Worm (Caenorhabditis elegans): Measurements from ENCODE around the gene srg-58.

srg-58 gene

DNA sequence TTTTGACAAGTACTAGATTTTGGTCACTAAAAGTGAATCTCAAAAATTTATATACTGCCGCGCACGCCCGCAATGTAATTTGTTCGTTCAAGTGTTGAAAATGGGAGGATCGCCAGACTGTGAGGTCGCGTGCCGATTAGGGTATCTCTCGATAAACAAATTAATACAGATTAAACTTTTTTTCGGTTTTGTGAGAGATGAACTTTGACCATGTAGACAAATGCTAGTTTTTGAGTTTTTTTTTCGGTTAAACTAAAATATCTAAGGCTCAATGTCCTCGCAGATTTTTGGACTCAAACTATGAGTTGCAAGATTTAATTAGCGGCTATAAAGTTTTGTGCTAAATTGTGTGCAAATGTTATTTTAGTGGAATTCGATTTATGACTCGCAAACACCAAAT lies 10.4 kb upstream of the srg-58 start, which contains the start of gene dhs-15:
TSS of gene dhs-15 (minus strand) at position 101 of the 400 bp plus-strand sequence.
- TF ChIP-seq jun-1 (tag; optimal IDR thresholded peaks at IDR 0.05) (no peak), sea-2 (GFP tag; optimal IDR thresholded peaks at IDR 0.05) (no peak), nhr-43 (tag; optimal IDR thresholded peaks at IDR 0.05; ENCODE audit: poor library complexity, severe bottlenecking) (no peak), lin-39 (tag; optimal IDR thresholded peaks at IDR 0.05) (no peak), ztf-11 (tag; optimal IDR thresholded peaks at IDR 0.05) (no peak), snpc-4 (tag; optimal IDR thresholded peaks at IDR 0.05) (no peak), elt-3 (tag; optimal IDR thresholded peaks at IDR 0.05) (no peak), unc-39 (tag; optimal IDR thresholded peaks at IDR 0.05) (no peak), lin-15B (tag; optimal IDR thresholded peaks at IDR 0.05) (no peak), lsy-12 (tag; optimal IDR thresholded peaks at IDR 0.05) (no peak), ceh-28 (tag; optimal IDR thresholded peaks at IDR 0.05) (no peak), eor-1 (tag; optimal IDR thresholded peaks at IDR 0.05) (no peak), elt-2 (tag; optimal IDR thresholded peaks at IDR 0.05) (no peak)

DNA sequence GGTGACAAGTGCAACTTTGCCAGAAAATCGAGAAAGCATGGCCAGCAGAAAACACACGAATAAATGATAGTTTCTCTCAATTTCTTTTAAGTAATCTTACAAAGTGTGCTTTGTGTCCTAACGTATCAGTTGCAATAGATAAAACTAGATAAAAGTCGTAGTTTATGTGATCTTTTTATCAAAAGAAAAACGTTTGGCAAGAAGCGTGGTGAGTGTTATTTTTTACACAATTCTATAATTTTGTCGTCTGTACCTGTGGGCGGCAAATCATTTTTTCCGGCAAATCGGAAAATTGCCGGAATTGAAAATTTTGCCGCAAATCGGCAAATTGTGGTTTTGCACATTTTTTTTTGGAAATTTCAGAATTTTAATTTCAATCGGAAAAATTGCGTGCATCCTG lies 8.1 kb upstream of the srg-58 start, which contains the start of gene R05D8.9:
TSS of gene R05D8.9 (minus strand) at position 101 of the 400 bp plus-strand sequence.
- TF ChIP-seq ama-1 (optimal IDR thresholded peaks at IDR 0.05) = no peak
- TF ChIP-seq elt-3 (tag; optimal IDR thresholded peaks at IDR 0.05) = no peak
- TF ChIP-seq ceh-82 (tag; optimal IDR thresholded peaks at IDR 0.05) = no peak
- no peak for TF ChIP-seq R02D3.7 (tag; optimal IDR thresholded peaks at IDR 0.05)

DNA sequence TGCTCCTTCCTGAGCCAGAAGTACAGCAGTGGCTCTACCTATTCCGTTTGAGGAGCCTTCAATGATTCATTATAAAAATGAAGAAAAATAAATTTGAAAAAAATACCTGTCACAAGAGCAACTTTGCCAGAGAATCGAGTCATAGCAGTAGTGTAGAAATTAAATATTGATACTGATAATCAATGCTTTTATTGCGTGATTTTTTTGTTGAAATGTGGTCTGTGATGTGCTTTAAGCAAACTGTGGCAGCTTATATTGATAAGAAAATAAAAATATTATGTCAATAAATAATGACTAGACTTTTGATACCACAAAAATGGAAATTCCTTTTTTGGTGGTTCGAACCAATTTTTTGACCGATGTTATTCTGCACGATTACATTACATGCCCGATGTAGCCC lies 5.7 kb upstream of the srg-58 start, which contains the start of gene dhs-14:
TSS of gene dhs-14 (minus strand) at position 149 of the 400 bp plus-strand sequence.
- TF ChIP-seq ztf-11 (tag; optimal IDR thresholded peaks at IDR 0.05) (no peak), pqm-1 (tag; optimal IDR thresholded peaks at IDR 0.05) (peak; percentile 82), elt-2 (tag; optimal IDR thresholded peaks at IDR 0.05) (peak; percentile 74)

DNA sequence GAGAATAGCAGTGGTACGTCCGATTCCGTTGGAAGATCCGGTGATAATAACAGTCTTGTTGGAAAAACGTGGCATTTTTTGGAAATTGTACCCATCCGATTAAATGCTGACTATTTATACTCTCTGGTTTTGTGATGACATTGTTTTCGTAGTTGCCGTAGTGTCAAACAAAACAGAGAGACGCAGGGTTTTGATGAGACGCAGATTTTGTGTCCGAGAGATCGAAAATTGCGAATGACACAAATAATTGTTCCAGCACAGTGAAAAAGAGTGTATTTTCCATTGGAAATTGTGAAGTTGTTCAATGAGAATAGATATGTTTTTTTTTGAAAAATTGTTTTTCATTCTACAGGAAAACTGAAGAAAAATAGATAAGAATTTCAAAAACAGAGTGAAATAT lies 3.7 kb upstream of the srg-58 start, which contains the start of gene R05D8.7:
TSS of gene R05D8.7 (minus strand) at position 104 of the 400 bp plus-strand sequence.
- TF ChIP-seq nhr-43 (tag; optimal IDR thresholded peaks at IDR 0.05; ENCODE audit: poor library complexity, severe bottlenecking) (no peak), ceh-28 (tag; optimal IDR thresholded peaks at IDR 0.05) (no peak), pqm-1 (tag; optimal IDR thresholded peaks at IDR 0.05) (no peak)

DNA sequence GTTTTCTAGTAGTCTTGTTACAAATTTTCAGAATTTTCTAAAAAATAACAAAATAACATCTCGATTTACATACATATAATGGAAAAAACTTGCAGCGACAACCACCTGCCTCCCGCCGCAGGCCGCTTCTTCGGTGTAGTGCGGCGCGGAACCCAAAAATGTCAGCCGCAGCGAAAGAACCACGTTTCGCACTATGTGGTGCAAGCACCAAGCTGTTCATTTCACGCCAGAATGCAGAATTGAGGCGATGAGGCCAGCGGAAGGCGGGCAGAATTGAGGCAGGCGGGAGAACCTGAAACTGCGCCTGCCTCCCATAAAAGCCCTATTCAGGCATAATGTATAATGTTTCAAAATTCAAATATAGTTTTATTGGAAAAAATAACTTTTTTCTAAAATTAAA lies 2.1 kb upstream of the srg-58 start:
- TF ChIP-seq nhr-28 (tag; optimal IDR thresholded peaks at IDR 0.05) (no peak), ceh-9 (tag; optimal IDR thresholded peaks at IDR 0.05) (no peak), nhr-23 (tag; optimal IDR thresholded peaks at IDR 0.05) (no peak), egl-27 (tag; optimal IDR thresholded peaks at IDR 0.05) (no peak), ceh-28 (tag; optimal IDR thresholded peaks at IDR 0.05) (no peak), ceh-82 (tag; optimal IDR thresholded peaks at IDR 0.05) (no peak), ztf-4 (tag; optimal IDR thresholded peaks at IDR 0.05) (no peak), nhr-76 (tag; optimal IDR thresholded peaks at IDR 0.05) (no peak), tbx-2 (tag; optimal IDR thresholded peaks at IDR 0.05) (no peak), fkh-2 (tag; optimal IDR thresholded peaks at IDR 0.05) (no peak), nhr-237 (tag; optimal IDR thresholded peaks at IDR 0.05) (no peak), daf-12 (tag; optimal IDR thresholded peaks at IDR 0.05) (no peak), elt-3 (tag; optimal IDR thresholded peaks at IDR 0.05) (no peak), elt-1 (tag; optimal IDR thresholded peaks at IDR 0.05) (no peak), jun-1 (tag; optimal IDR thresholded peaks at IDR 0.05) (no peak), pha-4 (tag; optimal IDR thresholded peaks at IDR 0.05) (no peak), egl-5 (tag; optimal IDR thresholded peaks at IDR 0.05) (no peak), lsy-12 (tag; optimal IDR thresholded peaks at IDR 0.05) (no peak)

DNA sequence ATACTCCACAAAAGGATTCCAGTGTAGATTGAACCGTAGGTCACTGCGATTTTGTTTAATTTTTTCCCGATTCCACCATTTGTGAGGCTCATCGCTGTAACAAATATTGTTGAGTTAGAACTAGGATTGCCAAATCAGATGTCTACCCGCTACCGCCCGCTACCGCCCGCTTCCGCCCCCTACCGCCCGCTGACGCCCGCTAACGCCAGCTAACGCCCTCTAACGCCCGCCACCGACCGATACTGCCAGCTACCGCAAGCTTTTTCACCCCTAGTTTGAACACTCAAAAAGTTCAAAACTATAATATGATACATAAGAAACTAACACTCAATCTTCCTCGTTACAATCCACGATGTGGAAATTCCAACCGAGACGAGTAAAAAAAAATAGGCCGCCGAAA lies 919 bp downstream of the srg-58 start:
- TF ChIP-seq ztf-11 (tag; optimal IDR thresholded peaks at IDR 0.05) (no peak), fkh-10 (GFP tag; optimal IDR thresholded peaks at IDR 0.05) (no peak), mdl-1 (tag; optimal IDR thresholded peaks at IDR 0.05) (no peak), nfya-1 (tag; optimal IDR thresholded peaks at IDR 0.05; ENCODE audit: insufficient read depth) (no peak), lsy-12 (tag; optimal IDR thresholded peaks at IDR 0.05) (no peak), nhr-28 (tag; optimal IDR thresholded peaks at IDR 0.05) (no peak), unc-39 (tag; optimal IDR thresholded peaks at IDR 0.05) (no peak), elt-2 (tag; optimal IDR thresholded peaks at IDR 0.05) (no peak), ZK546.5 (tag; optimal IDR thresholded peaks at IDR 0.05) (no peak)

Measured in whole organism, L3 larva.